Worm (Caenorhabditis elegans) whole organism, L3 larva: ENCODE data around the gene C25G4.7.

Experiments
- ZK546.5 ChIP-seq: sonication (generic microtip); optimal IDR thresholded peaks from 2 replicates; lab custom pipeline; 2017; ENCODE audit warnings: missing biosample characterization, missing genetic modification characterization
- elt-2 ChIP-seq: sonication (generic microtip); optimal IDR thresholded peaks from 2 replicates; lab custom pipeline; 2016; ENCODE audit warnings: missing genetic modification reagents, mild to moderate bottlenecking, missing genetic modification characterization, missing compliant biosample characterization
- nhr-77 ChIP-seq: fragments of 150-350 bp; optimal IDR thresholded peaks from 2 replicates; lab custom pipeline; 2014; ENCODE audit warnings: missing biosample characterization, missing genetic modification characterization
- unc-62 ChIP-seq: fragments of 150-350 bp; sonication (generic microtip); optimal IDR thresholded peaks from 4 replicates; lab custom pipeline; 2014; ENCODE audit warnings: missing biosample characterization, missing genetic modification reagents, missing genetic modification characterization

ce11 chrIV:12438359-12438758 lies 18.4 kb upstream of the C25G4.7 start, which contains the start of gene clec-185:
- TF ChIP-seq unc-62 (GFP tag; lab: Kevin White, UChicago) (no peak), elt-2 (tag; lab: Kevin White, UChicago) (no peak), ZK546.5 (no peak), nhr-77 (tag; lab: Kevin White, UChicago) (no peak)
